Worm (Caenorhabditis elegans) whole organism, L1 larva: ENCODE measurements around the gene F52C6.4.
"Not testable (repeated sequence)": the region's sequence is repeated elsewhere in the genome, so short reads cannot be mapped to it uniquely, and the experiment has no call there.

Source experiments
- aha-1 ChIP-seq: fragments of 150-350 bp; optimal IDR thresholded peaks from 2 replicates; lab custom pipeline; 2014; ENCODE audit warnings: missing biosample characterization, missing genetic modification characterization
- ceh-8 ChIP-seq: fragments of 200-800 bp; sonication (Bioruptor generic); optimal IDR thresholded peaks from 2 replicates; lab custom pipeline; 2018; ENCODE audit warnings: mild to moderate bottlenecking, missing genetic modification characterization, moderate library complexity, missing compliant biosample characterization
- ces-1 ChIP-seq: fragments of 150-350 bp; optimal IDR thresholded peaks from 2 replicates; lab custom pipeline; 2014; ENCODE audit warnings: missing biosample characterization, missing genetic modification reagents, missing genetic modification characterization
- dpl-1 ChIP-seq, 3 experiments: fragments of 150-350 bp in 2 of 3; sonication (generic microtip) in 1 of 3; optimal IDR thresholded peaks; 2 replicates each; lab custom pipeline; 2014 to 2017; ENCODE audit warnings: missing biosample characterization in 3 of 3, missing genetic modification characterization in 3 of 3, missing genetic modification reagents in 3 of 3
- egl-27 ChIP-seq, 2 experiments: fragments of 150-350 bp in 1 of 2; sonication (generic microtip); optimal IDR thresholded peaks; 3 replicates each; lab custom pipeline; 2017 to 2018; ENCODE audit warnings: missing biosample characterization in 2 of 2, missing genetic modification characterization in 2 of 2, missing genetic modification reagents in 2 of 2
- elt-2 ChIP-seq: sonication (generic microtip); optimal IDR thresholded peaks from 2 replicates; lab custom pipeline; 2016; ENCODE audit warnings: missing genetic modification characterization, mild to moderate bottlenecking, inconsistent platforms, missing compliant biosample characterization, missing genetic modification reagents
- lin-39 ChIP-seq: fragments of 150-350 bp; optimal IDR thresholded peaks from 2 replicates; lab custom pipeline; 2014; ENCODE audit warnings: missing biosample characterization, missing genetic modification reagents, missing genetic modification characterization
- nhr-11 ChIP-seq: fragments of 150-350 bp; optimal IDR thresholded peaks from 2 replicates; lab custom pipeline; 2014; ENCODE audit warnings: missing biosample characterization, missing genetic modification characterization
- nhr-90 ChIP-seq: sonication (generic microtip); optimal IDR thresholded peaks from 2 replicates; lab custom pipeline; 2016; ENCODE audit warnings: mild to moderate bottlenecking, missing genetic modification characterization, missing compliant biosample characterization; ENCODE audit not compliant: poor library complexity
- pqm-1 ChIP-seq: sonication (generic microtip); optimal IDR thresholded peaks from 3 replicates; lab custom pipeline; 2017; ENCODE audit warnings: missing biosample characterization, missing genetic modification characterization
- skn-1 ChIP-seq: fragments of 150-350 bp; optimal IDR thresholded peaks from 2 replicates; lab custom pipeline; 2014; ENCODE audit warnings: missing biosample characterization, missing genetic modification characterization
- swsn-7 ChIP-seq: sonication (generic microtip); optimal IDR thresholded peaks from 2 replicates; lab custom pipeline; 2016; ENCODE audit warnings: missing genetic modification characterization, missing compliant biosample characterization
- unc-62 ChIP-seq: fragments of 150-350 bp; optimal IDR thresholded peaks from 2 replicates; lab custom pipeline; 2014; ENCODE audit warnings: missing biosample characterization, missing genetic modification reagents, missing genetic modification characterization

DNA sequence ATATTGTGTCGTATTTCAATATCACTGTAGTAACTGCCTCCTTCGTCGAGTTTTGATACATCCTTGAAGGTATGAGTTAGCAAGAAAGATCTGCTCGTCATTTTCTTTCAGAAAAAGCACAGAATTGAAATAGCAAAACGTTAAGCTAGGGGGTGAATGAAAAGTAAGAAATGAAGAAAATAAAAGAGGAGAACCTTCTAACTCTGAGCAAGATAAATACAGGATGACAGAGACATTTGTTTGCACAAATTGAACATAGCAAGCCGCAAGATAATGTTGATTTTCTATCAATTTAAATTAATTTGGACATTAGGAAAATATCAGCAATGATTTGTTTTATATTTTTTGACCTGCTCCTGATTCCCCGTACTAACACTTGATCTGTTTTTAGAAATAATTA is 32.6 kb downstream of the F52C6.4 start, which contains the start of gene math-49:
- not testable (repeated sequence) for TF ChIP-seq nhr-11 (tag; lab: Kevin White, UChicago); lin-39; pqm-1 (tag; lab: Kevin White, UChicago); swsn-7 (tag; lab: Kevin White, UChicago); aha-1 (tag; lab: Kevin White, UChicago); unc-62 (GFP tag; lab: Kevin White, UChicago); skn-1 (tag; lab: Kevin White, UChicago); dpl-1 (GFP tag; optimal IDR thresholded peaks at IDR 0.05; lab: Kevin White, UChicago); elt-2; egl-27 (tag; optimal IDR thresholded peaks at IDR 0.05; lab: Kevin White, UChicago); nhr-90 (tag; lab: Kevin White, UChicago); ceh-8; ces-1 (GFP tag; lab: Kevin White, UChicago)
